Fruit fly (Drosophila melanogaster): ENCODE data around the gene CG15764.

DNA sequence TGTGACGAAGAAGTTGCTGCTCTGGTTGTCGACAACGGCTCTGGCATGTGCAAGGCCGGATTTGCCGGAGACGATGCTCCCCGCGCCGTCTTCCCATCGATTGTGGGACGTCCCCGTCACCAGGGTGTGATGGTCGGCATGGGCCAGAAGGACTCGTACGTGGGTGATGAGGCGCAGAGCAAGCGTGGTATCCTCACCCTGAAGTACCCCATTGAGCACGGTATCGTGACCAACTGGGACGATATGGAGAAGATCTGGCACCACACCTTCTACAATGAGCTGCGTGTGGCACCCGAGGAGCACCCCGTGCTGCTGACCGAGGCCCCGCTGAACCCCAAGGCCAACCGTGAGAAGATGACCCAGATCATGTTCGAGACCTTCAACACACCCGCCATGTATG lies 33.8 kb downstream of the CG15764 start:
- TF ChIP-seq CG8478 (optimal IDR thresholded peaks at IDR 0.05) (no peak), CTCF (optimal IDR thresholded peaks at IDR 0.05) (no peak)
